Worm (Caenorhabditis elegans) whole organism, dauer: ENCODE results near the gene C23H3.5.

Experiments
- unc-62 ChIP-seq: sonication (generic microtip); optimal IDR thresholded peaks from 2 replicates; lab custom pipeline; 2017; ENCODE audit warnings: missing biosample characterization, missing genetic modification reagents, missing genetic modification characterization

The C23H3.5 gene

DNA sequence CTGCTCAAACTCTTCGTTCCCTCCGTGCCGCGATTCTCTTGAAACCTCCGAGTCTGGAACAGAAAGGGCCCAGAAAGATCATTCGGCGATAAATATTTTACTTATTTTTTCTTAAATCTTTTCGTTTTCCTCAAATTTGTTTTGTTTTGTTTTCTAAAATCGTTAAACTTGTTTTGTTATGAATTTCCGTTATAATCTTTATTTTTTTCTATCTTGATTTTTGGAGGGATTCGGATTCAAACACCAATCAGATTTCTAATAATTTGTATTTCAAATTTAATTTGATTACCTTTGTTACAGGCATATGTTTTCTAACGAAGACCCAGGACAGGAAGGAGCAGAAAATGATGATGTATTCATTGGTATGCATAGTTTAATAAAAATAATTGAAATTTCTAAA lies at the start of gene C23H3.5:
TSS of gene C23H3.5 (plus strand) at position 301 of the 400 bp plus-strand sequence.
- TF ChIP-seq unc-62 (GFP tag; lab: Kevin White, UChicago), result no peak

DNA sequence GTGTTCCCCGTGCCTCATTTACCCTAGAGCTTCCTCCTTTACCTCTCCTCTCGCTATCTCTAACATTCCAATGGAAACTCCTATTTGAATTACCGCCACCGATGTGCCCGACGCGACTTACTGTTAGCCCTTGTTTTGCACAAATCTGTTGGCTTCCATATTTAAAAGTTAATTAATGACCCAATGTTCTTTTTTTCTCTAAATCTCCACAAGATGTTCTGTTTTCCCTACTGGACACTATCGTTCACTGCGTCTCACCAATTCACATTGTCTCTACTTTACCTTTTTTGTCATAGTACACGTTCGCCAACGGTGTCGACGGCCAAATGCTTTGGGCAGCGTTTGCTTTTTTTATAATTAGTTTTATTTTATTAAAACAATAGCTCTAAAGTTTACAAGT lies 46.8 kb upstream of the C23H3.5 start:
- no peak for TF ChIP-seq unc-62 (GFP tag; lab: Kevin White, UChicago)

DNA sequence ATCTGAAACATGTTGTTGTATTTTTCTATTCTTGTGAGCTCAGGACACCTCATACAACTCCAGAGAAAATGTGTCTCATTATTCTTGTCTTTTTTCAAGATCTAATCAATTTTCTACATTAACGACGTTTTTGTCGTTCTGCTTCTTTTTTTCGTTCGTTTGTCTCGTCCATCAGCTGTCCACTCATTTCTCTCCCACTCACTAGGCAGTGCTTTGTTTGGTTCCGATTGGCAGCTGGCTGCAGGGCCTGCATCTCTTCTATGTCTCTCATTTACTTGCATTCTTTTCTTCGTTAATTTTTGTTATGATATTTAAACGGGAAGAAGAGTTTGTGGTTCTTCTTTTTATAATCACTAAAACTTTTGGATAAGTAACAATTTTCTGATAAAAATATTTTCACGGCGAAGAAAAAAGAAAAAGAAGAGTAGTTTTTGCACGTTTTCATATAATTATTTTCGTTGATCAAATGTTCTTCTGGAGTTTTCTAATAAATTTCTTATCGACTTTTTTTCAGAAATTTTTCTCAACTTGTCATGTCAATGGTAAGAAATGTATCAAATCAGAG lies 46.0 kb upstream of the C23H3.5 start, which contains the start of gene 2L52.1:
TSS of gene 2L52.1 (plus strand) at position 515 of the 565 bp plus-strand sequence.
- no peak for TF ChIP-seq unc-62 (GFP tag; lab: Kevin White, UChicago)

DNA sequence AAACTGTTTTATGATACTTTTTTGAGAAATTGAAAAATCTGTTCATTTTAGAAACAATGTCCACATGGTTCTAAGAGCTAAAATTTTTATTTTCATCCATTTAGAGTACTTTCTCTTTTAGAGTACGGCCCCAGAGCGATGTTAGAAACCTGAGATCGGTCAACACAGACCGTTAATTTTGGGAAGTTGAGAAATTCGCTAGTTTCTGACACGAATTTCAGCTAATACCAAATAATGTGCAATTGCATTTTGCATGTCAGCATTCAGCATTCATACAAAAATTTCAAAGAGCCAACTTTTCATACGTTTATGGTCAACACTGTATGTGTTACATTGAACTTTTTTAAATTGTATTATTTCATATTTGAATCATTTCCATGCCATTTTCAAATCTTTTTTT lies 42.6 kb upstream of the C23H3.5 start:
- TF ChIP-seq unc-62 (GFP tag; lab: Kevin White, UChicago), result no peak

DNA sequence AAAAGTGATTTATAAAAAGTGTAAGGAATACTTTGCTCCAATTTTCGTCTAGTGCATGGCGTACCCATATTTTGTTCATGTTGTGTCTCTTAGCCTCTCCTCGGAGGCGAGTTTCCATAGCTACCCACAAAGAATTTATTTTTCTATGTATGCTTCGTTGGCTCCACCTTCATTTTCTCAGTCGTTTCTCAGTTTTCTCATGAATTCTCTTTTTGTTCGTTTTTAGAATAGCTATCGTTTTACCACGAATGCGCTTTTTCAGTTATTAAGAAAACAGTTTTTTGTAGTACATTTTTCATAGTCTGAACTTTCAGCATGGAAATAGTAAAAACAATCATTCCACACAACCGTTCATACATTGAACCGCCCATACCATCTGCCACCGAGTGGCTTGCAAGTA lies 41.0 kb upstream of the C23H3.5 start, which contains the start of gene osta-1:
TSS of gene osta-1 (plus strand) at position 309 of the 400 bp plus-strand sequence.
- TF ChIP-seq unc-62 (GFP tag; lab: Kevin White, UChicago), result no peak

DNA sequence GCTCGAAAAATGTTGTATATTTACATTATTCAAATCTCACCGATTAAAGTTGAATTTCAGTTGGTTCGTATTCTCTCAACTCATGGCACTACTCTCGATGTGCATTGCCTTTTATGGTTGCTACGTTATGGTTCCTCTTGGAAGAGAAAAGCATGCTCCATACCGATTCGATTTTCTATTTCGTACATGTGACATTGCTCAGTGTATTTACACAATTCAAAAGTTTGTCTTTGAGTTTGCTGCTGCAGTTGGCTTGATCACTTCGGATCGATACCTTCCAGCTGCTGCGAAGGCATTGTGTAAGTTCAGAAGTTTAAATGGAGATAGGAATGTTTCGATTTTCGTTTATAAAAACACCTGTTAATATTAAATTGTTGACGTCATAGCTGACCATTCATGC lies 39.2 kb upstream of the C23H3.5 start:
- no peak for TF ChIP-seq unc-62 (GFP tag; lab: Kevin White, UChicago)

DNA sequence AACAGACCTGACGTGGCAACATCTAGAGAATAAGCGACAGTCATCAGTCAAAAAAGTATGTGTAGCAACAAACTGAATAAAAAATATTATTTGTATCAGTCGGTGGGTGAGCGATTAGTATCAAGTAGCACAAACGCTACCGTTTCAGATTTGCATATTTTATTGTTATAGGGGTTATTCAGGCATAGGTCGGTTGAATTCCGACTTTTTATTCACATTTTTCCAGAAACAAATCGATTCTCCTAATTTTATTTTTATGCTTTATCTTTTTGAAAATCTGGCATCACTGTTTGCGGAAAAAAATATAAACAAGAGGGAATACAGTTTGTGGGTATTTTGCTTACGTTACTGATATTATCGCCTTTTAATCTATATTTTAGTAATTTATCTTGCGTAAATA lies 35.6 kb upstream of the C23H3.5 start, which contains the start of gene best-4:
TSS of gene best-4 (minus strand) at position 101 of the 400 bp plus-strand sequence.
- TF ChIP-seq unc-62 (GFP tag; lab: Kevin White, UChicago), result no peak

DNA sequence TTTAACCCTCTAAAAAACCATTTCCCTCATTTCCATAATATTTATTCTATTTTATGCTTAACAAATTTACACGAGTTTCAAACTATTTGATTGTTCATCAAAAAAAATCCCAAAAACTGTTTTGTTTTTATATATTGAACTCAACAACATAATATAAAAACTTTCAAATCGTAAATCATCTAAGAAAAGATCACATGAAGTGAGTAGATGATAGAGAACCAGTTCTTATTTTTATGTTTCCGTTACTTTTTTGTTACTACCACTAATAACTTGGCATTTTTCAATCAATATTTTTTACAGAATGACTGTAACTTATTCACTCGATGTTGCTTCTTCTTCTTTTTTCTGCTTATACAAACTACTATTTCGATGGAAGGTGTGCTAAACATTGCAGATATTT lies 34.7 kb upstream of the C23H3.5 start, which contains the start of gene best-3:
TSS of gene best-3 (plus strand) at position 301 of the 400 bp plus-strand sequence.
- TF ChIP-seq unc-62 (GFP tag; lab: Kevin White, UChicago), result no peak

DNA sequence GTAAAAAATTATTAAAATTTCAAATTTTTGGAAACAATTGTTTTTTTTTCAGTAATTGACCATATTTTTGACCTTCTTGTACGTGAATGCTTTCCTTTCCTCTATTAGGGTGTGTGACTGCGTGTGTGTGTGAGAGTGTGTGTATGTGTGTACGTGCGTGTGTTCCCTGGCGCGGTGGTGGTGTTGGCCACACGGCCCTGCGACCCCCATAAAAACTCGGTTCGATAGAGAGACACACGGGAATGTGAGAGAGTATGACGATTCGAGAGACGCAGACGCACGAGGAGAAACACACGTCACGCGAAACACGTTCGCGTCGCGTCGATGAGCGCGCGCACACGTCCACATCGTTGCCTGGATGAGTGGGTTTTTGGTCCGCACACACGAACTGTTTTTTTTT lies 28.6 kb upstream of the C23H3.5 start:
- no peak for TF ChIP-seq unc-62 (GFP tag; lab: Kevin White, UChicago)

DNA sequence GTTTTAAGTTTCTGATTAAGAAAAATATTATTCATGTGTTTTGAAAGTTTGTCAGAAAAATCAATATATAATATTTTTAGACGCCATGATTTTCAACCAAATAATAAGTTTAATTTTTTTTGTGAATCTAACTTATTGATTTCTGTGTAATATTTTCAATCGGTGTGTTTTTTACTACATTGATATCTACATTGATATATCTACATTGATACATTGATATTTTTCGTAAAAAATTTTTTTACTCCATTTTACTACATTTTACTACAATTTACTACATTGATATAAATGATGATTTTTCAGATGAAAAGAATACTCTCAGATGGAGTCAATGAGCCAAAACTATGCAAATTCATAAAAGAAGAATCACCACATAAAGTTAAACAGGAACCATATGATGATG lies 28.1 kb upstream of the C23H3.5 start, which contains the start of gene gmeb-1:
TSS of gene gmeb-1 (plus strand) at position 301 of the 400 bp plus-strand sequence.
- no peak for TF ChIP-seq unc-62 (GFP tag; lab: Kevin White, UChicago)

DNA sequence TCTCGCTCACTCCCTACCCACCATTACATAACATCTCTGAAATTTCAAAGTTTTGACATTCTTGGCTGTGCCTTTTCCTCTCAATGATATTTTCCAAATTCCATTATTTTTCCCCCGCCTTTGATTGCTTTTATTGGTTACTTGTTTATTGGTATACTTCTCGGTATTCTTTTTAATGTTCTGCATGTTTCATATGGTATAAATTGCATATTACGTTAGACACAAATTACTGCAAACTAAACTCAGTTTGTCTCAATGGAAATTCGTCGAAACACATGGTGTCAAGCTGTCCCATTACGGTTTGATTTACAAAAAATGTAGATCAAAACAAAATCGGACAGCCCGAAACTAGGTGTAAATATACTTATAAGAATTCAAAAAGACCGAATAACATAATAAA lies 25.4 kb upstream of the C23H3.5 start:
- no peak for TF ChIP-seq unc-62 (GFP tag; lab: Kevin White, UChicago)

DNA sequence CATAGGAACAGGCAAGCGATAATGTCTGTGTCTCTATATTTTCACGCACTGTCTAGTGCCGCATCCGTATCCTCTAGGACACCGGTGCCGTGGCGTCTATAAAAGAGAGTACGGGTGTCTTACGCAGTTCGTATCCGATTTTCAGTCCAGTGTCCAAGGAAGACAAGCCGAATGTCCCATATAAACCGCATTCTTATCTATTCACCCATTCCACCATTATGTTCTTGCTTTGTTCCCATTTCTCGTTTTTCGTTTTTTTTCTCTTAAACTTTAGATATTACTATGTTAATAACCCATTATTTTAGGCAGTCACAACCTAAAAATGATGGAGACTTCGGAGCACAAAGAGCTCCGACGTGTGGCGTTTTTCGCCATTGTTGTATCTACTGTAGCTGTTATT lies 24.4 kb upstream of the C23H3.5 start, which contains the start of gene sqt-2:
TSS of gene sqt-2 (plus strand) at position 301 of the 400 bp plus-strand sequence.
- no peak for TF ChIP-seq unc-62 (GFP tag; lab: Kevin White, UChicago)

DNA sequence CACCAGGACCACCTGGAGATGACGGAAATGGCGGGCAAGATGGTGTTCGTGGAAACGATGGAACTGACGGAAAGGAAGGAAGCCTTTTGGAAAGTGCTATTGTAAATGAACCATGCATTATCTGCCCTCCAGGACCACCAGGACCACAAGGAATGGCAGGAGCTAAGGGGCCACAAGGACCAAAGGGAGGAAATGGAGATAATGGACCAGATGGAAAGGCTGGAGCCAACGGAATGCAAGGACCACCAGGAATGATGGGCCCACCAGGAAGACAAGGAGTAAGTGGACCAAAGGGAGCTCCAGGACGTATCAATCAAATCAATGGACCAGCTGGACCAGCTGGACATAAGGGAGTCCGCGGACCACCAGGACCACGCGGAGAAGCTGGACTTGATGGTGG lies 23.6 kb upstream of the C23H3.5 start:
- no peak for TF ChIP-seq unc-62 (GFP tag; lab: Kevin White, UChicago)

DNA sequence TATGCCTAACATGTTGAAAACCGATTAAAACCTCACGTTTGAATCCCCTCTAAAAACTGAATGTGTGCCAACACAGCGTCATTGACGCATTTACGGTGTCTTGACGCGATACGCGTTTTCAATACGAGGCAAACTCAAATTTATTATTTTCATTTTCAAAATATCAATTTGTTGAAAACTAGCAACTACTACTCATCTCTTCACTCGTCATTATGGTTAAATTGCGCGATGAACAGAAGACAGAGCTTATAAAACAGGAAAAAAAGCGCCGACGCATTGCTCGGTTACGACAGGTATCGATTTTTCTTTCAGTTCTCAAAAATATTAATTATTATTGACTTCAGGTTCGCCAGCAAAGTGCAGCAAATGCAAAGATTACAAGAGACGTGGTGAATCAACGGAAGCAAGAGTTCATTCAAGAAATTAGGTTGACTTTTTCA lies 22.8 kb upstream of the C23H3.5 start, which contains the start of gene enee-1:
TSS of gene enee-1 (plus strand) at position 108 of the 440 bp plus-strand sequence.
- TF ChIP-seq unc-62 (GFP tag; lab: Kevin White, UChicago), result no peak

DNA sequence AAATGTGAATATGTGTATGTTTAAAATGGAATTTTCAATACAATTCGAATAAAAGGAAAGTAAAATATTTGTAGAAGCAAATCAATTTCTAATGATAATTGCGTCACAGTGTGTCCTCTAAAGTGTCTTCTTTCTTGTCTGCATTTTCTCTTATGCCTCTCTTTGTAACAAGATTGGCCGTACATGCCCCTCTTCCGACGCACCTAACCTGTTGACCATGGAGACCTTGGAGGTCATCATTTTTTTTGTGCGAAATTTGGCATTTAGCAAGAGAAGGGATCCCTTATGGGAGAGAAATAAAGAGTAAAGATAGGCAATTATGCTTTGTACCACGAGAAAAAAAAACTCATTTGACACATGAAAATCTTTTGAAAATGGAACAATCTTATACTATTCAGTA lies 19.1 kb upstream of the C23H3.5 start, which contains the start of gene F23F1.4:
TSS of gene F23F1.4 (minus strand) at position 141 of the 400 bp plus-strand sequence.
- TF ChIP-seq unc-62 (GFP tag; lab: Kevin White, UChicago), result no peak

DNA sequence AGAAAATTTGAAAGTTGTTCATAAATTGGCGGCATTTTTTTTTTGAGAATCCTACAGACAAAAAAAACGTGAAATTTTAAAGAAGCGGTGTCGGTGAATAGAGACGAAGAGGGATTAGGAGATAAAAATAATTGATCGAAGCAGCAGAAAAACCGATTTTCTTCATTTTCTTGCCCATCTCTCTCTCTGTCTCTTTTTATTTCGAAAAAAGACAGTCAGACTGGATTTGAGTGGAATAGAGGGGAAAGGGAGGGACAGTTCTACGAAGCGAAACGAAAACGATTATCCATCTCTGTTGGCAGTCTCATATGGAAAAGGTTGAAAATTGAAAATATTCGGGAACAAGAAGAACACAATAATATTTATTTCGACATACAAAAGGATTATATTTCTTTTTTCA lies 17.8 kb upstream of the C23H3.5 start:
- no peak for TF ChIP-seq unc-62 (GFP tag; lab: Kevin White, UChicago)

DNA sequence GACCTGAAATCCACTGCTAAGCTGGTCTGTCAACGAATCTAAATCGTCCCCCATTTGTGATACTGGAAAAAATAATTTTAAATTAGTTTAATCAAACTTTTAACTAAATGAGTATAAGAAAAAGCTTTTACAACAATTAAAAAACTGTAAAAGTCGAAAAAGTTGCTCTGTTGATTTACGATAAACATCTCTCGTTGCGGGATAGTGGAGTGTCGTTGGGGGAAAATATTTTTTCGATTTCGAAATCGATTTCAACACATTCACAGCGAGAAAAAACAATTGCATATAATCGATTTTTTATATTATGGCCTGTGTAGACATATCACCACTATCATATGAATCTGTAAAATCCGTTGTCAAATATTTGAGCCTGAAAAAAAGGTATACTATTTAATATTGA lies 15.9 kb upstream of the C23H3.5 start, which contains the start of the genes F23F1.5 and fbxc-54:
TSS of gene F23F1.5 (minus strand) at position 64 of the 400 bp plus-strand sequence.
TSS of gene fbxc-54 (plus strand) at position 199 of the 400 bp plus-strand sequence.
- no peak for TF ChIP-seq unc-62 (GFP tag; lab: Kevin White, UChicago)
